Worm (Caenorhabditis elegans): Measurements from ENCODE around the gene acr-8.

- TF ChIP-seq jun-1 (tag; optimal IDR thresholded peaks at IDR 0.05) (no peak), skn-1 (tag; optimal IDR thresholded peaks at IDR 0.05) (no peak), ceh-9 (tag; optimal IDR thresholded peaks at IDR 0.05) (no peak), pha-4 (tag; optimal IDR thresholded peaks at IDR 0.05) (no peak), ztf-4 (tag; optimal IDR thresholded peaks at IDR 0.05) (no peak)
Observed at ce11 chrX:10443836-10444235, 31.3 kb downstream of the acr-8 start, which contains the start of gene C39B10.3.

All from whole organism, L3 larva.